Worm (Caenorhabditis elegans) whole organism, young adult: ENCODE results near the gene ugt-52.

Experiments
- B0035.1 ChIP-seq: sonication (generic microtip); optimal IDR thresholded peaks from 2 replicates; lab custom pipeline; 2016; ENCODE audit warnings: missing genetic modification characterization, mild to moderate bottlenecking, missing compliant biosample characterization, missing genotype, missing genetic modification reagents
- B0261.1 ChIP-seq: sonication (generic microtip); optimal IDR thresholded peaks from 2 replicates; lab custom pipeline; 2016; ENCODE audit warnings: mild to moderate bottlenecking, missing genetic modification characterization, moderate library complexity, missing compliant biosample characterization
- C06A6.2 ChIP-seq: fragments of 200-800 bp; sonication (Bioruptor generic); conservative IDR thresholded peaks from 2 replicates; pipeline ENCODE4 v1.3.6; 2022; ENCODE audit warnings: missing genetic modification characterization, missing compliant biosample characterization
- F23B12.7 ChIP-seq: sonication (generic microtip); optimal IDR thresholded peaks from 2 replicates; lab custom pipeline; 2017; ENCODE audit warnings: missing genetic modification characterization, mild to moderate bottlenecking, missing compliant biosample characterization, antibody characterized with exemption, moderate library complexity; ENCODE audit not compliant: insufficient read depth
- F39B2.1 ChIP-seq: fragments of 200-800 bp; sonication (Bioruptor generic); IDR thresholded peaks from 2 replicates; pipeline ENCODE4 v1.3.6; 2022; ENCODE audit warnings: missing genetic modification reagents, missing genetic modification characterization, missing compliant biosample characterization
- F52B5.7 ChIP-seq: sonication (generic microtip); optimal IDR thresholded peaks from 2 replicates; lab custom pipeline; 2016; ENCODE audit warnings: mild to moderate bottlenecking, missing genetic modification characterization, missing compliant biosample characterization
- K11D2.4 ChIP-seq: fragments of 200-800 bp; sonication (Bioruptor generic); IDR thresholded peaks from 2 replicates; pipeline ENCODE4 v1.3.6; 2022; ENCODE audit warnings: missing genetic modification reagents, missing genetic modification characterization, missing compliant biosample characterization
- T26A5.8 ChIP-seq: sonication (generic microtip); optimal IDR thresholded peaks from 2 replicates; lab custom pipeline; 2016; ENCODE audit warnings: missing genetic modification characterization, missing compliant biosample characterization
- Y56A3A.18 ChIP-seq: fragments of 200-800 bp; sonication (Bioruptor generic); IDR thresholded peaks from 2 replicates; pipeline ENCODE4 v1.3.6; 2022; ENCODE audit warnings: missing genetic modification reagents, missing genetic modification characterization, missing compliant biosample characterization
- Y79H2A.3 ChIP-seq: fragments of 200-800 bp; sonication (Bioruptor generic); conservative IDR thresholded peaks from 2 replicates; pipeline ENCODE4 v1.3.6; 2022; ENCODE audit warnings: missing genetic modification reagents, missing genetic modification characterization, missing compliant biosample characterization
- ZK185.1 ChIP-seq: sonication (generic microtip); optimal IDR thresholded peaks from 2 replicates; lab custom pipeline; 2016; ENCODE audit warnings: mild to moderate bottlenecking, missing genetic modification characterization, missing compliant biosample characterization; ENCODE audit not compliant: poor library complexity, severe bottlenecking
- ama-1 ChIP-seq, 3 experiments: fragments of 150-350 bp in 1 of 3; sonication (generic microtip) in 2 of 3; optimal IDR thresholded peaks; 2 replicates each; lab custom pipeline; 2014 to 2018; ENCODE audit warnings: missing biosample characterization in 2 of 3, missing genetic modification characterization in 2 of 3, missing genetic modification reagents in 2 of 3
- atf-7 ChIP-seq: sonication (generic microtip); optimal IDR thresholded peaks from 2 replicates; lab custom pipeline; 2017; ENCODE audit warnings: mild to moderate bottlenecking, missing genetic modification characterization, missing compliant biosample characterization
- attf-3 ChIP-seq: fragments of 200-800 bp; sonication (Bioruptor generic); conservative IDR thresholded peaks from 2 replicates; pipeline ENCODE4 v1.3.6; 2022; ENCODE audit warnings: missing genetic modification reagents, missing genetic modification characterization, missing compliant biosample characterization
- ceh-100 ChIP-seq: fragments of 200-800 bp; sonication (Bioruptor generic); IDR thresholded peaks from 2 replicates; pipeline ENCODE4 v1.3.6; 2022; ENCODE audit warnings: missing genetic modification reagents, missing genetic modification characterization, missing compliant biosample characterization
- ceh-40 ChIP-seq: fragments of 200-800 bp; sonication (Bioruptor generic); IDR thresholded peaks from 2 replicates; pipeline ENCODE4 v1.3.6; 2022; ENCODE audit warnings: missing genetic modification characterization, missing compliant biosample characterization
- dox-1 ChIP-seq: fragments of 200-800 bp; sonication (Bioruptor generic); IDR thresholded peaks from 2 replicates; pipeline ENCODE4 v1.3.6; 2022; ENCODE audit warnings: missing genetic modification reagents, missing genetic modification characterization, missing compliant biosample characterization
- egl-44 ChIP-seq: fragments of 200-800 bp; sonication (Bioruptor generic); IDR thresholded peaks from 2 replicates; pipeline ENCODE4 v1.3.6; 2022; ENCODE audit warnings: missing genetic modification reagents, missing genetic modification characterization, missing compliant biosample characterization
- ekl-4 ChIP-seq: fragments of 200-800 bp; sonication (Bioruptor generic); IDR thresholded peaks from 2 replicates; pipeline ENCODE4 v1.3.6; 2022; ENCODE audit warnings: missing genetic modification reagents, missing genetic modification characterization, missing compliant biosample characterization
- gei-17 ChIP-seq: fragments of 200-800 bp; sonication (Bioruptor generic); optimal IDR thresholded peaks from 2 replicates; lab custom pipeline; 2018; ENCODE audit warnings: mild to moderate bottlenecking, missing genetic modification characterization, missing compliant biosample characterization
- him-1 ChIP-seq: sonication (generic microtip); optimal IDR thresholded peaks from 2 replicates; lab custom pipeline; 2016; ENCODE audit warnings: missing genotype, missing genetic modification reagents, missing genetic modification characterization, missing compliant biosample characterization
- hlh-12 ChIP-seq: sonication (generic microtip); optimal IDR thresholded peaks from 2 replicates; lab custom pipeline; 2016; ENCODE audit warnings: missing genetic modification characterization, missing compliant biosample characterization
- hlh-26 ChIP-seq: fragments of 200-800 bp; sonication (Bioruptor generic); conservative IDR thresholded peaks from 2 replicates; pipeline ENCODE4 v1.3.6; 2022; ENCODE audit warnings: missing genetic modification reagents, missing genetic modification characterization, missing compliant biosample characterization
- hmg-1.2 ChIP-seq: fragments of 200-800 bp; sonication (Bioruptor generic); IDR thresholded peaks from 2 replicates; pipeline ENCODE4 v1.3.6; 2022; ENCODE audit warnings: missing genetic modification reagents, missing genetic modification characterization, missing compliant biosample characterization
- hsf-1 ChIP-seq: fragments of 200-800 bp; sonication (Bioruptor generic); IDR thresholded peaks from 2 replicates; pipeline ENCODE4 v1.3.6; 2022; ENCODE audit warnings: missing genetic modification reagents, missing genetic modification characterization, missing compliant biosample characterization
- let-526 ChIP-seq: fragments of 200-800 bp; sonication (Bioruptor generic); IDR thresholded peaks from 2 replicates; pipeline ENCODE4 v1.3.6; 2022; ENCODE audit warnings: missing genetic modification reagents, missing genetic modification characterization, missing compliant biosample characterization
- lin-40 ChIP-seq: sonication (generic microtip); optimal IDR thresholded peaks from 2 replicates; lab custom pipeline; 2016; ENCODE audit warnings: missing genetic modification characterization, mild to moderate bottlenecking, missing compliant biosample characterization, missing genotype, missing genetic modification reagents
- lsl-1 ChIP-seq: fragments of 200-800 bp; sonication (Bioruptor generic); optimal IDR thresholded peaks from 2 replicates; lab custom pipeline; 2018; ENCODE audit warnings: mild to moderate bottlenecking, missing genetic modification characterization, moderate library complexity, missing compliant biosample characterization
- lsy-27 ChIP-seq: sonication (generic microtip); optimal IDR thresholded peaks from 2 replicates; lab custom pipeline; 2017; ENCODE audit warnings: missing genetic modification characterization, mild to moderate bottlenecking, missing compliant biosample characterization, antibody characterized with exemption, missing genotype, borderline replicate concordance; ENCODE audit not compliant: insufficient read depth
- madf-8 ChIP-seq: fragments of 200-800 bp; sonication (Bioruptor generic); conservative IDR thresholded peaks from 2 replicates; pipeline ENCODE4 v1.3.6; 2022; ENCODE audit warnings: missing genetic modification reagents, missing genetic modification characterization, missing compliant biosample characterization
- mel-28 ChIP-seq: sonication (generic microtip); optimal IDR thresholded peaks from 2 replicates; lab custom pipeline; 2016; ENCODE audit warnings: borderline replicate concordance, mild to moderate bottlenecking, missing genetic modification characterization, missing compliant biosample characterization
- mes-4 ChIP-seq: sonication (generic microtip); optimal IDR thresholded peaks from 2 replicates; lab custom pipeline; 2016; ENCODE audit warnings: missing genotype, missing genetic modification characterization, missing compliant biosample characterization
- nfyb-1 ChIP-seq: fragments of 200-800 bp; sonication (Bioruptor generic); IDR thresholded peaks from 2 replicates; pipeline ENCODE4 v1.3.6; 2022; ENCODE audit warnings: missing genetic modification reagents, missing genetic modification characterization, missing compliant biosample characterization
- nhr-120 ChIP-seq: fragments of 200-800 bp; sonication (Bioruptor generic); IDR thresholded peaks from 2 replicates; pipeline ENCODE4 v1.3.6; 2022; ENCODE audit warnings: missing genetic modification characterization, missing compliant biosample characterization
- pha-4 ChIP-seq: fragments of 150-350 bp; sonication (generic microtip); optimal IDR thresholded peaks from 2 replicates; lab custom pipeline; 2014; ENCODE audit warnings: missing biosample characterization, missing genetic modification reagents, missing genetic modification characterization
- rec-8 ChIP-seq, 2 experiments: sonication (generic microtip); optimal IDR thresholded peaks; 2 replicates each; lab custom pipeline; 2016; ENCODE audit warnings: mild to moderate bottlenecking in 2 of 2, missing genetic modification characterization in 2 of 2, missing genetic modification reagents in 2 of 2, missing genotype in 2 of 2, missing biosample characterization in 1 of 2, missing compliant biosample characterization in 1 of 2, moderate library complexity in 1 of 2
- sea-2 ChIP-seq: fragments of 200-800 bp; sonication (Bioruptor generic); IDR thresholded peaks from 2 replicates; pipeline ENCODE4 v1.3.6; 2022; ENCODE audit warnings: missing genetic modification characterization, missing compliant biosample characterization
- snpc-4 ChIP-seq, 5 experiments: fragments of 150-350 bp in 1 of 5; sonication (generic microtip) in 4 of 5; optimal IDR thresholded peaks; 2 replicates each; lab custom pipeline; 2014 to 2018; ENCODE audit warnings: missing genetic modification characterization in 5 of 5, missing biosample characterization in 3 of 5, antibody characterized with exemption in 2 of 5, mild to moderate bottlenecking in 2 of 5, missing compliant biosample characterization in 2 of 5, missing genotype in 2 of 5, moderate library complexity in 2 of 5, missing genetic modification reagents in 1 of 5
- sptf-2 ChIP-seq: fragments of 200-800 bp; sonication (Bioruptor generic); optimal IDR thresholded peaks from 2 replicates; lab custom pipeline; 2018; ENCODE audit warnings: mild to moderate bottlenecking, missing genetic modification characterization, missing compliant biosample characterization
- tbp1 ChIP-seq: fragments of 200-800 bp; sonication (Bioruptor generic); optimal IDR thresholded peaks from 2 replicates; lab custom pipeline; 2018; ENCODE audit warnings: mild to moderate bottlenecking, missing genetic modification characterization, missing compliant biosample characterization
- tlf-1 ChIP-seq: fragments of 200-800 bp; sonication (Bioruptor generic); optimal IDR thresholded peaks from 2 replicates; lab custom pipeline; 2018; ENCODE audit warnings: mild to moderate bottlenecking, missing genetic modification characterization, missing compliant biosample characterization
- xnd-1 ChIP-seq: sonication (generic microtip); optimal IDR thresholded peaks from 2 replicates; lab custom pipeline; 2016; ENCODE audit warnings: missing genotype, missing genetic modification reagents, missing genetic modification characterization, missing compliant biosample characterization
- ztf-26 ChIP-seq: sonication (generic microtip); optimal IDR thresholded peaks from 2 replicates; lab custom pipeline; 2017; ENCODE audit warnings: missing genetic modification characterization, missing compliant biosample characterization
- ztf-6 ChIP-seq: fragments of 200-800 bp; sonication (Bioruptor generic); IDR thresholded peaks from 2 replicates; pipeline ENCODE4 v1.3.6; 2022; ENCODE audit warnings: missing genetic modification reagents, missing genetic modification characterization, missing compliant biosample characterization

ugt-52 gene

DNA sequence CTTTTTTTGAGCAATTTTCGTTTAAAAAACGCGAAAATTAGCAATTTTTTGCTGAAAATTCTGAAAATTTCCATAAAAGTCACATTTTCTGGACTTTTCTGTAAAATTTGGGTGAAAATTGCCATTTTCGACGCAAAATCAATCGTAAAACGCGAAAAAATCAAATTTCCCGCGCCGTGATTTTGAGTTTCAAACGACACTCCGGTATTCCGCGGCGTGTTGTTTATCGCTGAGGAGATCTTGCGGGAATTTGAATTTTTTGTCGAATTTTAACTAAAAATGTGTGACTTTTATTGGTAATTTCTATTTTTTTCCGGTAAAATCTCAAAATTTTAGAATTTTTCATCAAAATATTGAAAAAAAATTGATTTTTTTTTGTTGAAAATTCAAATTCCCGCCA lies 22.6 kb downstream of the ugt-52 start:
- TF ChIP-seq hmg-1.2 (GFP tag; lab: Robert Waterston, UW) (no peak), dox-1 (no peak), F52B5.7 (tag; lab: Kevin White, UChicago) (no peak), let-526 (GFP tag; lab: Robert Waterston, UW) (no peak), K11D2.4 (no peak), snpc-4 (GFP tag; optimal IDR thresholded peaks at IDR 0.05; lab: Kevin White, UChicago) (no peak), snpc-4 (tag; optimal IDR thresholded peaks at IDR 0.05; lab: Kevin White, UChicago) (no peak), tlf-1 (GFP tag; lab: Kevin White, UChicago) (no peak), F23B12.7 (no peak), gei-17 (GFP tag; lab: Kevin White, UChicago) (no peak), sptf-2 (no peak), hlh-26 (GFP tag; lab: Robert Waterston, UW) (no peak), ceh-40 (GFP tag; lab: Robert Waterston, UW) (no peak), him-1 (tag; lab: Kevin White, UChicago) (no peak), egl-44 (no peak), xnd-1 (no peak), ztf-26 (tag; lab: Kevin White, UChicago) (no peak), hlh-12 (tag; lab: Kevin White, UChicago) (no peak), nhr-120 (no peak), lsy-27 (tag; lab: Kevin White, UChicago) (no peak)

DNA sequence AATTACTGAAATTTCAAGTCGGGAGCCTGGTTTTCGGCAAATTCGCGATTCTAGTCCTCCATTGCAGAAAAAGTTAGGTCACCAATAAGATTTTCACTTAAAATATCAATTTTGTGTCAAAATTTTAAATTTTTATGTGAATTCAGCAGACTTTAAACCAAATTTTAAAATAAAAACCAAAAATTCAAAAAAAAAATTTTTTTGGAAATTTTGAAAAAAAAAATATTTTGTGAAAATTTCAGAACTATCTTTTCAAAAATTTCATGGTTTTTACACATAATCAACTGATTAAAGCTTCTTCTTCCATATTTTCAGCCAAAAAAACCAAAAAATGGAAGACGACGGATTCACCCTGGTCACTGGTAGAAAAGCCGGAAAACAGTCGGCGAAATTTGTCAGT lies 26.2 kb downstream of the ugt-52 start, which contains the start of gene Y55F3BL.4:
Y55F3BL.4 (plus strand) TSS at position 301 of the 400 bp plus-strand sequence.
- no peak for TF ChIP-seq ceh-100 (GFP tag; lab: Robert Waterston, UW)
- TF ChIP-seq lin-40 (tag; lab: Kevin White, UChicago), result no peak
- TF ChIP-seq B0261.1 (tag; lab: Kevin White, UChicago), result no peak
- no peak for TF ChIP-seq B0035.1

DNA sequence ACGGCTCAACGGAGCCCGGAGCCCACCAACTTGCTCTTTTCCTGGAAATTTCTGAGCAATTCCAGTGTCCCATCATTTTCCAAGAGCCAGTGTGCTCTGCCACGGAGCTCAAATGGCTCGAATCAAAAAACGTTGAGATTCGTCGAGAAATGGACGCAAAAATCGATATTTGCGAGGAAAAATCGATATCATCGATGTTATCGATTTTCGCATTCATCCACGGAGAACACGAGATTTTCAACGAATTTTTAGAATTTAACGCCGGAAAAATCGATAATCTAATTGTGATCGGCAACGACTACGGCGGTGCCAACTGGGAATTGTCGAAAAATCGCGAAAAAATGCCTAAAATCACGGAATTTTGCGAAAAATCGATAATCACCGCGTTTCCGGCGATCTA lies 27.1 kb downstream of the ugt-52 start:
- TF ChIP-seq ama-1 (optimal IDR thresholded peaks at IDR 0.05; lab: Kevin White, UChicago) (no peak), ama-1 (GFP tag; optimal IDR thresholded peaks at IDR 0.05; lab: Kevin White, UChicago) (no peak), Y56A3A.18 (GFP tag; lab: Robert Waterston, UW) (no peak)
- TF ChIP-seq, all 124 proteins: peak for 0

DNA sequence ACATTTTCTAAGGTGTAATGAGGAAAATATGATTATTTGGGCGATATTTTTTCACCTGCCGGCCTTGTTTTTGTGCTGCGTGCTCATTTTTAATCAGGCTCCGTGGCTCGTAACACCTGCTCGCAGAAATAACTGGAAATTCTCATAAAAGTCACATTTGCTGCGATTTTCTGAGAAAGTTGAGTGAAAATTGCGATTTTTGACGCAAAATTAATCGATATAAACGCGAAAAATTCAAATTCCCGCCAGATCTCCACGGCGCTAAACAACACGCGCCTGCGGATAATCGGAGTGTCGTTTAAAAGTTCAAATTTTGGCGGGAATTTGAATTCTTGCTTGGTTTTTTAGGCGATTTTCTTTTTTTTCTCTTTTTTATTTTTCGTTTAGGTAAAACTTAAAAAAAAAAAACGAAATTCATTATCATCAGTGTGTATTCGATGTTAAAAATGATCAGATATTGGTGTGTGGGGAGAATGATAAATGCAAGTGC lies 28.5 kb downstream of the ugt-52 start, which contains the start of gene Y55F3BL.6:
Y55F3BL.6 (minus strand) TSS at position 51 of the 490 bp plus-strand sequence.
- no peak for TF ChIP-seq ekl-4 (GFP tag; lab: Robert Waterston, UW)
- TF ChIP-seq mes-4, result no peak
- no peak for TF ChIP-seq sea-2 (GFP tag; lab: Robert Waterston, UW)
- TF ChIP-seq madf-8 (GFP tag; lab: Robert Waterston, UW), result no peak
- TF ChIP-seq atf-7 (tag; lab: Kevin White, UChicago), result no peak
- TF ChIP-seq C06A6.2 (GFP tag; lab: Robert Waterston, UW), result no peak
- no peak for TF ChIP-seq pha-4 (tag; lab: Kevin White, UChicago)
- peak; percentile 31 for TF ChIP-seq lsl-1 (GFP tag; lab: Kevin White, UChicago)
- TF ChIP-seq hsf-1 (GFP tag; lab: Robert Waterston, UW), result 0 out of 2 replicates have a peak, but pooled peaks have one; percentile 52
- no peak for TF ChIP-seq rec-8 (tag; optimal IDR thresholded peaks at IDR 0.05; lab: Kevin White, UChicago)
- no peak for TF ChIP-seq ztf-6 (GFP tag; lab: Robert Waterston, UW)
- TF ChIP-seq ZK185.1 (tag; lab: Kevin White, UChicago), result no peak
- peak; percentile 85 for TF ChIP-seq attf-3 (GFP tag; lab: Robert Waterston, UW)
- no peak for TF ChIP-seq nfyb-1 (GFP tag; lab: Robert Waterston, UW)
- no peak for TF ChIP-seq F39B2.1 (GFP tag; lab: Robert Waterston, UW)
- TF ChIP-seq Y79H2A.3, result no peak
- no peak for TF ChIP-seq mel-28 (tag; lab: Kevin White, UChicago)
- no peak for TF ChIP-seq T26A5.8 (tag; lab: Kevin White, UChicago)
- TF ChIP-seq tbp1 (GFP tag; lab: Kevin White, UChicago), result peak; percentile 5
